ENCODE assay signal across 3 fruit fly cellular contexts in the genomic region with DNA sequence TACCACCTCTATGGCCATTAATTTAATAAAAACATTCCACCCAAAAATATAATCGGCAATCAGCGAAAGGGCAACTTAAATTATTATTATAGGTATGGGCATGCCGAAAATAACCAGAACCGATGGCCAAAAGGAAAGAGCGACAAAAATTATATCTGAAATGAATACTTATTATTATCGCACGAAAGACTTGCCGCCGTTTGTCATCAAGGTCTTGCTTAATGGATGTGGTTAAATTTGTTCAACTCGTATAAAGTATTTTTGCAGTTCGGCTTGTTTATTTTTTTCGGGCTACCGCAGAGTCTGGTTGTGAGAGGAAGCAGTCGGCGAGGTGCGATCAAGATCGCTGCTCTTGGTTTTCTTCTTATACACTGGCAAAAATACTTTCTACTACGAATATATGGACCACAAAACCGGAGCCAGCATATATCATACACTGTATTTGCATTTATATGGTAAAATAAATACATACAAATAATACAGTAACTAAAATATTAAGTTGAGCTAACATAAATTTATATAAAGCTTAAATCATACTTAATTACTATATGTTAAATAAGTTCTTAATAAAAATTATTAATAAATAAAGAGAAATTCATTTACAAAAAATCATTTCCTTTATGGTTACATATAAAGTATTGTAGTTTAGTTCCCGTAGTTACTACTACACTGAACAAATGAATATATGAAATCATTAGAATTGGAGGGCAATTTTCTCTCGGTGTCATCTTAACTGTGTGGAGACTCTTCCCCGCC.
TF ChIP-seq lines count a peak whose summit lies in the region.

No protein-coding gene starts in this region.

TF ChIP-seq in whole organism, embryonic, 481 proteins besides CTCF, POLR2A, EP300 and RAD21 (continued from another document and continues in another):
- TF ChIP-seq CG31441 (GFP tag; IDR thresholded peaks at IDR 0.05; lab: Robert Waterston, UW) (peak; percentile 23; the same call in 1 of the 2 replicates), CG9727 (GFP tag; optimal IDR thresholded peaks at IDR 0.05; lab: Kevin White, UChicago) (peak; percentile 51), tin (GFP tag; optimal IDR thresholded peaks at IDR 0.05; lab: Kevin White, UChicago) (peak; percentile 3), Ptx1 (GFP tag; IDR thresholded peaks at IDR 0.05; lab: Robert Waterston, UW) (0 out of 2 replicates have a peak, but pooled peaks have one; percentile 15), crp (GFP tag; optimal IDR thresholded peaks at IDR 0.05; lab: Kevin White, UChicago) (no peak), pan (optimal IDR thresholded peaks at IDR 0.05; lab: Kevin White, UChicago) (no peak), pan (GFP tag; optimal IDR thresholded peaks at IDR 0.05 in 1 of 2, IDR thresholded peaks at IDR 0.05 in 1 of 2) (no peak), Dad (GFP tag; optimal IDR thresholded peaks at IDR 0.05; lab: Kevin White, UChicago) (no peak), kah (GFP tag; optimal IDR thresholded peaks at IDR 0.05; lab: Kevin White, UChicago) (no peak), fd96Cb (tag; optimal IDR thresholded peaks at IDR 0.05; lab: Kevin White, UChicago) (peak; percentile 27), NK7.1 (GFP tag; optimal IDR thresholded peaks at IDR 0.05; lab: Kevin White, UChicago) (no peak), CG3995 (GFP tag; optimal IDR thresholded peaks at IDR 0.05; lab: Kevin White, UChicago) (no peak), CG11093 (GFP tag; IDR thresholded peaks at IDR 0.05; lab: Robert Waterston, UW) (no peak), slp2 (GFP tag; optimal IDR thresholded peaks at IDR 0.05; lab: Kevin White, UChicago) (no peak), fd3F (GFP tag; optimal IDR thresholded peaks at IDR 0.05; lab: Kevin White, UChicago) (no peak), pho (GFP tag; optimal IDR thresholded peaks at IDR 0.05; lab: Kevin White, UChicago) (no peak), CG3065 (GFP tag; optimal IDR thresholded peaks at IDR 0.05; lab: Kevin White, UChicago) (no peak), Rfx (GFP tag; IDR thresholded peaks at IDR 0.05; lab: Robert Waterston, UW) (no peak), CG34376 (GFP tag; optimal IDR thresholded peaks at IDR 0.05; lab: Kevin White, UChicago) (no peak), Bgb (GFP tag; IDR thresholded peaks at IDR 0.05; lab: Robert Waterston, UW; ENCODE audit: partially characterized antibody) (no peak), Ssrp (tag; optimal IDR thresholded peaks at IDR 0.05; lab: Kevin White, UChicago) (peak; percentile 3), CG7839 (tag; optimal IDR thresholded peaks at IDR 0.05; lab: Kevin White, UChicago) (peak; percentile 38), lbe (GFP tag; optimal IDR thresholded peaks at IDR 0.05; lab: Kevin White, UChicago) (no peak), gsb-n (tag; optimal IDR thresholded peaks at IDR 0.05; lab: Kevin White, UChicago) (peak; percentile 10), MTF-1 (GFP tag; optimal IDR thresholded peaks at IDR 0.05; lab: Kevin White, UChicago; ENCODE audit: borderline replicate concordance) (no peak), sna (GFP tag; IDR thresholded peaks at IDR 0.05; lab: Robert Waterston, UW; ENCODE audit: partially characterized antibody) (no peak), dmrt99B (tag; optimal IDR thresholded peaks at IDR 0.05; lab: Kevin White, UChicago) (peak; percentile 56), salm (tag; optimal IDR thresholded peaks at IDR 0.05; lab: Kevin White, UChicago) (no peak), nom (GFP tag; optimal IDR thresholded peaks at IDR 0.05; lab: Kevin White, UChicago) (peak; percentile 21), CG13424 (tag; optimal IDR thresholded peaks at IDR 0.05; lab: Kevin White, UChicago) (no peak), phol (tag; optimal IDR thresholded peaks at IDR 0.05; lab: Kevin White, UChicago) (peak; percentile 28), dmrt11E (tag; optimal IDR thresholded peaks at IDR 0.05; lab: Kevin White, UChicago) (peak; percentile 45), Asciz (GFP tag; optimal IDR thresholded peaks at IDR 0.05; lab: Kevin White, UChicago) (peak; percentile 26), Meics (GFP tag; optimal IDR thresholded peaks at IDR 0.05; lab: Kevin White, UChicago) (peak; percentile 17), Sox102F (GFP tag; optimal IDR thresholded peaks at IDR 0.05; lab: Kevin White, UChicago) (peak; percentile 16), Hey (tag; optimal IDR thresholded peaks at IDR 0.05; lab: Kevin White, UChicago) (no peak), CG6791 (GFP tag; IDR thresholded peaks at IDR 0.05; lab: Robert Waterston, UW; ENCODE audit: partially characterized antibody) (no peak), CG11504 (tag; optimal IDR thresholded peaks at IDR 0.05; lab: Kevin White, UChicago) (peak; percentile 76), Sox100B (GFP tag; optimal IDR thresholded peaks at IDR 0.05; lab: Kevin White, UChicago) (peak; percentile 26), CG4424 (GFP tag; optimal IDR thresholded peaks at IDR 0.05; lab: Kevin White, UChicago) (peak; percentile 46)

TF ChIP-seq in whole organism, prepupa, 60 proteins besides CTCF, POLR2A, EP300 and RAD21 (continued from another document):
- TF ChIP-seq Sox102F (GFP tag; optimal IDR thresholded peaks at IDR 0.05; lab: Kevin White, UChicago) (no peak), CG16779 (tag; optimal IDR thresholded peaks at IDR 0.05; lab: Kevin White, UChicago) (peak; percentile 24), cyc (GFP tag; optimal IDR thresholded peaks at IDR 0.05; lab: Kevin White, UChicago) (peak; percentile 46), CG11902 (GFP tag; optimal IDR thresholded peaks at IDR 0.05; lab: Kevin White, UChicago) (peak; percentile 64), ss (GFP tag; optimal IDR thresholded peaks at IDR 0.05; lab: Kevin White, UChicago) (peak; percentile 13 to 69), svp (GFP tag; lab: Kevin White, UChicago) (peak; percentile 74), Eip75B (GFP tag; optimal IDR thresholded peaks at IDR 0.05; lab: Kevin White, UChicago) (no peak), eg (GFP tag; IDR thresholded peaks at IDR 0.05; lab: Robert Waterston, UW) (no peak), Blimp-1 (GFP tag; optimal IDR thresholded peaks at IDR 0.05; lab: Kevin White, UChicago) (peak; percentile 59), fd85E (GFP tag; optimal IDR thresholded peaks at IDR 0.05; lab: Kevin White, UChicago) (peak; percentile 13), CG15336 (GFP tag; IDR thresholded peaks at IDR 0.05; lab: Robert Waterston, UW) (no peak), dac (GFP tag; optimal IDR thresholded peaks at IDR 0.05; lab: Kevin White, UChicago) (no peak), CG31627 (GFP tag; optimal IDR thresholded peaks at IDR 0.05; lab: Kevin White, UChicago) (no peak), achi (GFP tag; optimal IDR thresholded peaks at IDR 0.05; lab: Kevin White, UChicago) (peak; percentile 52), Ets21C (GFP tag; optimal IDR thresholded peaks at IDR 0.05; lab: Kevin White, UChicago) (no peak), Sox15 (GFP tag; optimal IDR thresholded peaks at IDR 0.05; lab: Kevin White, UChicago) (peak; percentile 45), CG6808 (GFP tag; optimal IDR thresholded peaks at IDR 0.05; lab: Kevin White, UChicago) (peak; percentile 70), pdm3 (GFP tag; optimal IDR thresholded peaks at IDR 0.05; lab: Kevin White, UChicago) (peak; percentile 9), Smox (GFP tag; optimal IDR thresholded peaks at IDR 0.05; lab: Kevin White, UChicago) (no peak), dsx (GFP tag; optimal IDR thresholded peaks at IDR 0.05; lab: Kevin White, UChicago; ENCODE audit: poor library complexity, severe bottlenecking) (peak; percentile 54), salr (GFP tag; optimal IDR thresholded peaks at IDR 0.05; lab: Kevin White, UChicago) (no peak), CG9139 (GFP tag; optimal IDR thresholded peaks at IDR 0.05; lab: Kevin White, UChicago) (peak; percentile 25), OdsH (GFP tag; optimal IDR thresholded peaks at IDR 0.05; lab: Kevin White, UChicago) (peak; percentile 49), CG6854 (GFP tag; optimal IDR thresholded peaks at IDR 0.05; lab: Kevin White, UChicago) (peak; percentile 25), CG6276 (GFP tag; optimal IDR thresholded peaks at IDR 0.05; lab: Kevin White, UChicago) (no peak), CG32006 (GFP tag; optimal IDR thresholded peaks at IDR 0.05; lab: Kevin White, UChicago) (peak; percentile 40), Hr38 (GFP tag; optimal IDR thresholded peaks at IDR 0.05; lab: Kevin White, UChicago) (no peak), CG6792 (GFP tag; optimal IDR thresholded peaks at IDR 0.05; lab: Kevin White, UChicago) (peak; percentile 61), net (GFP tag; optimal IDR thresholded peaks at IDR 0.05; lab: Kevin White, UChicago) (peak; percentile 35), Sox14 (GFP tag; optimal IDR thresholded peaks at IDR 0.05; lab: Kevin White, UChicago) (no peak), CG3032 (tag; optimal IDR thresholded peaks at IDR 0.05; lab: Kevin White, UChicago) (peak; percentile 65), Eip93F (GFP tag; optimal IDR thresholded peaks at IDR 0.05; lab: Kevin White, UChicago) (no peak), CG6163 (GFP tag; IDR thresholded peaks at IDR 0.05; lab: Robert Waterston, UW) (peak; percentile 38; the same call in 1 of the 3 replicates), lz (GFP tag; optimal IDR thresholded peaks at IDR 0.05; lab: Kevin White, UChicago) (no peak), Met (GFP tag; optimal IDR thresholded peaks at IDR 0.05; lab: Kevin White, UChicago) (peak; percentile 43), CG3919 (GFP tag; optimal IDR thresholded peaks at IDR 0.05; lab: Kevin White, UChicago) (peak; percentile 73), vri (GFP tag; optimal IDR thresholded peaks at IDR 0.05; lab: Kevin White, UChicago) (no peak), esn (GFP tag; optimal IDR thresholded peaks at IDR 0.05; lab: Kevin White, UChicago) (peak; percentile 64)

TF ChIP-seq in whole organism, wandering third instar larva, 38 proteins besides CTCF, POLR2A, EP300 and RAD21 (continued from another document):
- TF ChIP-seq rgr (GFP tag; optimal IDR thresholded peaks at IDR 0.05; lab: Kevin White, UChicago) (no peak), Jra (GFP tag; optimal IDR thresholded peaks at IDR 0.05; lab: Kevin White, UChicago) (no peak), Abd-B (GFP tag; optimal IDR thresholded peaks at IDR 0.05; lab: Kevin White, UChicago) (no peak), dsf (GFP tag; optimal IDR thresholded peaks at IDR 0.05; lab: Kevin White, UChicago; ENCODE audit: borderline replicate concordance) (no peak), foxo (GFP tag; optimal IDR thresholded peaks at IDR 0.05; lab: Kevin White, UChicago) (peak in 1 of 2 experiments; percentile 55), ey (GFP tag; optimal IDR thresholded peaks at IDR 0.05; lab: Kevin White, UChicago) (no peak), usp (GFP tag; optimal IDR thresholded peaks at IDR 0.05; lab: Kevin White, UChicago) (no peak), br (GFP tag; optimal IDR thresholded peaks at IDR 0.05; lab: Kevin White, UChicago) (no peak), lola (GFP tag; optimal IDR thresholded peaks at IDR 0.05; lab: Kevin White, UChicago) (no peak), sv (GFP tag; optimal IDR thresholded peaks at IDR 0.05; lab: Kevin White, UChicago) (no peak), psq (GFP tag; optimal IDR thresholded peaks at IDR 0.05; lab: Kevin White, UChicago) (peak; percentile 53)
